Fruit fly (Drosophila melanogaster) whole organism, embryonic: Measurements from ENCODE around the gene Cow.

Source experiments
- CG17361 ChIP-seq: fragments of 200-800 bp; sonication (Bioruptor generic); IDR thresholded peaks from 3 replicates; pipeline ENCODE4 v1.3.6; 2022; ENCODE audit warnings: missing biosample characterization, missing genetic modification characterization
- CG18262 ChIP-seq: fragments of 200-800 bp; optimal IDR thresholded peaks from 3 replicates; lab custom pipeline; 2019; ENCODE audit warnings: missing biosample characterization, mild to moderate bottlenecking, missing genetic modification characterization, moderate library complexity
- CG2712 ChIP-seq: fragments of 200-800 bp; optimal IDR thresholded peaks from 3 replicates; lab custom pipeline; 2019; ENCODE audit warnings: missing biosample characterization, mild to moderate bottlenecking, missing genetic modification characterization, moderate library complexity
- CG4617 ChIP-seq: fragments of 200-800 bp; sonication (Bioruptor generic); optimal IDR thresholded peaks from 3 replicates; lab custom pipeline; 2016; ENCODE audit warnings: missing biosample characterization, missing genetic modification characterization, borderline replicate concordance
- CG4707 ChIP-seq: fragments of 200-800 bp; sonication (Bioruptor generic); optimal IDR thresholded peaks from 2 replicates; lab custom pipeline; 2018; ENCODE audit warnings: missing biosample characterization, mild to moderate bottlenecking, missing genetic modification characterization, moderate library complexity
- CG7556 ChIP-seq: fragments of 200-800 bp; sonication (Bioruptor generic); optimal IDR thresholded peaks from 2 replicates; lab custom pipeline; 2017; ENCODE audit warnings: missing biosample characterization, mild to moderate bottlenecking, missing genetic modification characterization
- CG7786 ChIP-seq: fragments of 200-800 bp; sonication (Bioruptor generic); optimal IDR thresholded peaks from 2 replicates; lab custom pipeline; 2016; ENCODE audit warnings: missing biosample characterization, missing genetic modification characterization
- CG8359 ChIP-seq: fragments of 200-800 bp; sonication (Bioruptor generic); optimal IDR thresholded peaks from 2 replicates; lab custom pipeline; 2017; ENCODE audit warnings: missing biosample characterization, mild to moderate bottlenecking, missing genetic modification characterization, borderline replicate concordance
- CG9437 ChIP-seq: fragments of 200-800 bp; sonication (Bioruptor generic); optimal IDR thresholded peaks from 2 replicates; lab custom pipeline; 2018; ENCODE audit warnings: missing biosample characterization, mild to moderate bottlenecking, missing genetic modification characterization
- CG9727 ChIP-seq: fragments of 200-800 bp; sonication (Bioruptor generic); optimal IDR thresholded peaks from 3 replicates; lab custom pipeline; 2017; ENCODE audit warnings: missing biosample characterization, mild to moderate bottlenecking, missing genetic modification characterization
- CG9876 ChIP-seq: fragments of 200-800 bp; sonication (Bioruptor generic); optimal IDR thresholded peaks from 2 replicates; lab custom pipeline; 2016; ENCODE audit warnings: missing biosample characterization, missing genetic modification characterization
- CoRest ChIP-seq: fragments of 200-800 bp; sonication (Bioruptor generic); optimal IDR thresholded peaks from 3 replicates; lab custom pipeline; 2018; ENCODE audit warnings: missing biosample characterization, mild to moderate bottlenecking, missing genetic modification characterization, moderate library complexity
- CrebB ChIP-seq: fragments of 200-800 bp; sonication (Bioruptor generic); optimal IDR thresholded peaks from 3 replicates; lab custom pipeline; 2018; ENCODE audit warnings: missing biosample characterization, mild to moderate bottlenecking, missing genetic modification characterization
- D19A ChIP-seq: fragments of 200-800 bp; optimal IDR thresholded peaks from 3 replicates; lab custom pipeline; 2019; ENCODE audit warnings: missing biosample characterization, mild to moderate bottlenecking, missing genetic modification characterization, moderate library complexity
- Doc3 ChIP-seq: fragments of 200-800 bp; sonication (Bioruptor generic); IDR thresholded peaks from 3 replicates; pipeline ENCODE4 v1.3.6; 2022; ENCODE audit warnings: missing biosample characterization, missing genetic modification characterization; ENCODE audit not compliant: partially characterized antibody
- HLH4C ChIP-seq: fragments of 200-800 bp; sonication (Bioruptor generic); IDR thresholded peaks from 3 replicates; pipeline ENCODE4 v1.3.6; 2022; ENCODE audit warnings: missing biosample characterization, missing genetic modification characterization; ENCODE audit not compliant: partially characterized antibody
- MTF-1 ChIP-seq: fragments of 200-800 bp; sonication (Bioruptor generic); optimal IDR thresholded peaks from 2 replicates; lab custom pipeline; 2018; ENCODE audit warnings: missing biosample characterization, mild to moderate bottlenecking, missing genetic modification characterization, borderline replicate concordance
- Med ChIP-seq: fragments of 200-800 bp; sonication (Bioruptor generic); peaks from one replicate; lab custom pipeline; 2016; ENCODE audit warnings: missing biosample characterization, missing genetic modification characterization, mild to moderate bottlenecking, inconsistent platforms, moderate library complexity
- Neu2 ChIP-seq: fragments of 200-800 bp; sonication (Bioruptor generic); optimal IDR thresholded peaks from 3 replicates; lab custom pipeline; 2016; ENCODE audit warnings: missing biosample characterization, missing genetic modification characterization, borderline replicate concordance
- bbx ChIP-seq: fragments of 200-800 bp; sonication (Bioruptor generic); IDR thresholded peaks from 2 replicates; pipeline ENCODE4 v1.3.6; 2022; ENCODE audit warnings: missing biosample characterization, missing genetic modification characterization; ENCODE audit not compliant: partially characterized antibody
- chinmo ChIP-seq: fragments of 200-800 bp; sonication (Bioruptor generic); IDR thresholded peaks from 4 replicates; pipeline ENCODE4 v1.3.6; 2022; ENCODE audit warnings: missing biosample characterization, missing genetic modification characterization; ENCODE audit not compliant: partially characterized antibody
- dmrt11E ChIP-seq: fragments of 200-800 bp; sonication (Bioruptor generic); optimal IDR thresholded peaks from 3 replicates; lab custom pipeline; 2018; ENCODE audit warnings: missing biosample characterization, mild to moderate bottlenecking, missing genetic modification characterization, moderate library complexity
- dysf ChIP-seq: fragments of 200-800 bp; sonication (Bioruptor generic); IDR thresholded peaks from 3 replicates; pipeline ENCODE4 v1.3.6; 2022; ENCODE audit warnings: missing biosample characterization, missing genetic modification characterization
- esg ChIP-seq: fragments of 200-800 bp; sonication (Bioruptor generic); conservative IDR thresholded peaks from 2 replicates; pipeline ENCODE4 v1.3.6; 2022; ENCODE audit warnings: missing biosample characterization, missing genetic modification characterization
- eve ChIP-seq, 2 experiments: fragments of >200 bp; optimal IDR thresholded peaks; 2 replicates each; lab custom pipeline; 2017; ENCODE audit warnings: missing biosample characterization in 2 of 2, missing genetic modification characterization in 2 of 2
- gem ChIP-seq: fragments of 200-800 bp; sonication (Bioruptor generic); optimal IDR thresholded peaks from 2 replicates; lab custom pipeline; 2019; ENCODE audit warnings: missing biosample characterization, mild to moderate bottlenecking, missing genetic modification characterization, moderate library complexity
- gsb ChIP-seq: fragments of 200-800 bp; sonication (Bioruptor generic); IDR thresholded peaks from 2 replicates; pipeline ENCODE4 v1.3.6; 2022; ENCODE audit warnings: missing biosample characterization, missing genetic modification characterization
- gt ChIP-seq: fragments of 200-800 bp; sonication (Bioruptor generic); IDR thresholded peaks from 2 replicates; pipeline ENCODE4 v1.3.6; 2022; ENCODE audit warnings: missing biosample characterization, missing genetic modification characterization
- ham ChIP-seq: fragments of 200-800 bp; sonication (Bioruptor generic); IDR thresholded peaks from 2 replicates; pipeline ENCODE4 v1.3.6; 2022; ENCODE audit warnings: missing biosample characterization, missing genetic modification characterization
- lola ChIP-seq, 3 experiments: fragments of >200 bp in 2 of 3; fragments of 200-800 bp in 1 of 3; sonication (Bioruptor generic) in 1 of 3; optimal IDR thresholded peaks; 2 replicates each; lab custom pipeline; 2017 to 2019; ENCODE audit warnings: missing biosample characterization in 3 of 3, missing genetic modification characterization in 3 of 3, mild to moderate bottlenecking in 1 of 3, moderate library complexity in 1 of 3
- nau ChIP-seq: fragments of 200-800 bp; sonication (Bioruptor generic); optimal IDR thresholded peaks from 3 replicates; lab custom pipeline; 2017; ENCODE audit warnings: missing biosample characterization, mild to moderate bottlenecking, missing genetic modification characterization, missing genetic modification reagents
- nmo ChIP-seq: fragments of 200-800 bp; sonication (Bioruptor generic); optimal IDR thresholded peaks from 2 replicates; lab custom pipeline; 2018; ENCODE audit warnings: missing biosample characterization, mild to moderate bottlenecking, missing genetic modification characterization, moderate library complexity
- onecut ChIP-seq: fragments of 200-800 bp; sonication (Bioruptor generic); IDR thresholded peaks from 2 replicates; pipeline ENCODE4 v1.3.6; 2022; ENCODE audit warnings: missing biosample characterization, missing genetic modification characterization
- scrt ChIP-seq: fragments of 200-800 bp; sonication (Bioruptor generic); optimal IDR thresholded peaks from 2 replicates; lab custom pipeline; 2018; ENCODE audit warnings: missing biosample characterization, mild to moderate bottlenecking, missing genetic modification characterization, moderate library complexity
- sens ChIP-seq: fragments of 200-800 bp; sonication (Bioruptor generic); peaks from one replicate; lab custom pipeline; 2016; ENCODE audit warnings: missing biosample characterization, missing genetic modification characterization
- tna ChIP-seq: fragments of 200-800 bp; sonication (Bioruptor generic); IDR thresholded peaks from 2 replicates; pipeline ENCODE4 v1.3.6; 2022; ENCODE audit warnings: missing biosample characterization, missing genetic modification characterization; ENCODE audit not compliant: partially characterized antibody
- twi ChIP-seq: fragments of 200-800 bp; optimal IDR thresholded peaks from 2 replicates; lab custom pipeline; 2019; ENCODE audit warnings: missing biosample characterization, mild to moderate bottlenecking, missing genetic modification characterization, moderate library complexity
- vvl ChIP-seq: fragments of 200-800 bp; sonication (Bioruptor generic); IDR thresholded peaks from 2 replicates; pipeline ENCODE4 v1.3.6; 2022; ENCODE audit warnings: missing biosample characterization, missing genetic modification characterization

Cow gene

DNA sequence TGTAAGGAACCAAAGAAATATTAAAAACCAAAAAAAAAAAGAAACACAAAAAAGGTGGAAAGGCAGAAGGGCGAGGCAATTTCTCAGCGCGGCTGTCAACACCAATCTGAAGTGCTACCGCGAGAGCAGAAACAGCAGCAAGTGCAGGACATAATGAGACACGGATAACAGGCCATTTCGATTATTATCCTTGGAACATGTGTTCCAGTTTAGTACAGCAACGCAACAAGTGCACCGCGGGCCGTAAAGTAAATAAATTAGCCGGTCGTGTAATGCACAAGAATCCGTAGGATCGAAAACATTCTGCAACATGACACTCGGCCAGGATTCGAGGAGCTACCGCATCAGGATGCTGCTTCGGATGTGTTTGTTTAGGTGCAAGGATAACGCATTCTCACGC lies 74.5 kb downstream of the Cow start:
- TF ChIP-seq CG4707 (GFP tag; lab: Kevin White, UChicago) (no peak), eve (GFP tag; optimal IDR thresholded peaks at IDR 0.05; lab: Kevin White, UChicago) (no peak), sens (GFP tag; lab: Kevin White, UChicago) (peak; percentile 64), twi (tag; lab: Kevin White, UChicago) (peak; percentile 86), chinmo (GFP tag; lab: Robert Waterston, UW) (no peak)

dm6 chr3R:23036321-23036720 lies 76.2 kb downstream of the Cow start:
- TF ChIP-seq esg (GFP tag; lab: Robert Waterston, UW) (no peak), MTF-1 (no peak), CG9727 (GFP tag; lab: Kevin White, UChicago) (no peak), lola (GFP tag; optimal IDR thresholded peaks at IDR 0.05; lab: Kevin White, UChicago) (peak in 1 of 3 experiments; percentile 17), CG7556 (no peak), D19A (tag; lab: Kevin White, UChicago) (peak; percentile 86), CG9437 (GFP tag; lab: Kevin White, UChicago) (no peak), tna (GFP tag; lab: Robert Waterston, UW) (no peak), bbx (no peak), CG17361 (GFP tag; lab: Robert Waterston, UW) (0 out of 3 replicates have a peak, but pooled peaks have one; percentile 23), gem (tag; lab: Kevin White, UChicago) (peak; percentile 28), dysf (GFP tag; lab: Robert Waterston, UW) (no peak), CG4617 (GFP tag; lab: Kevin White, UChicago) (no peak), Neu2 (GFP tag; lab: Kevin White, UChicago) (no peak), CG2712 (tag; lab: Kevin White, UChicago) (peak; percentile 9), ham (no peak), CG4707 (GFP tag; lab: Kevin White, UChicago) (no peak), CoRest (tag; lab: Kevin White, UChicago) (peak; percentile 4), dmrt11E (peak; percentile 33), nmo (GFP tag; lab: Kevin White, UChicago) (peak; percentile 15), CG18262 (tag; lab: Kevin White, UChicago) (peak; percentile 42), scrt (GFP tag; lab: Kevin White, UChicago) (no peak), CG9876 (GFP tag; lab: Kevin White, UChicago) (no peak), vvl (GFP tag; lab: Robert Waterston, UW) (no peak)

DNA sequence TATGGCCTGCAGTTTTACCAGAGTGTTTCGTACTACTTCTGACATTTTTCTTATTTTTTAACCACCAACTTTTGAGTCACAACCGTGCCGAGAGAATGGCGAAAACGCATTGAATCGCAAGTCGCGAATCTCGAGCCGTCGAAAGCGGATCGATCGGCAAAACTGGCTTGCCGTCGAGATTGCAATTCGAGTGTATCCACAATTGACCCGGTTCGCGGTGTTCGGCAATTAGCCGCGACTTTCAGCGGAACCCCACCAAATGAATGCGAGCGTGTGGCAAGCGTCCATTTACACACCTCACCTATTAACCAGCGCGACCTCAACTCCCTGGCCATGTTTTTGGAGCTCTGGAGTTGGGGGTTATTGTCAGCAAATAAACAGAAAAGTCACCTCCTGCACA lies 77.1 kb downstream of the Cow start, which contains the start of gene CG13833:
TSS of gene CG13833 (minus strand) at position 101 of the 400 bp plus-strand sequence.
- peak; percentile 8 for TF ChIP-seq sens (GFP tag; lab: Kevin White, UChicago)
- no peak for TF ChIP-seq nau (GFP tag; lab: Kevin White, UChicago)
- TF ChIP-seq Doc3 (GFP tag; lab: Robert Waterston, UW), result no peak
- no peak for TF ChIP-seq HLH4C (GFP tag; lab: Robert Waterston, UW)
- TF ChIP-seq CG7786 (GFP tag; lab: Kevin White, UChicago), result no peak
- TF ChIP-seq gsb, result no peak
- TF ChIP-seq Med (GFP tag; lab: Kevin White, UChicago), result peak; percentile 28
- TF ChIP-seq CG8359 (GFP tag; lab: Kevin White, UChicago), result no peak
- no peak for TF ChIP-seq bbx
- TF ChIP-seq onecut, result no peak
- no peak for TF ChIP-seq CrebB (tag; lab: Kevin White, UChicago)
- TF ChIP-seq gt (GFP tag; lab: Robert Waterston, UW), result no peak
